Fruit fly (Drosophila melanogaster) whole organism, embryonic: ENCODE data around the gene mRpL28.
A peak's percentile ranks its signal among the peaks of the same experiment; 100 is the strongest.

Source experiments
- Bdp1 ChIP-seq: fragments of 200-800 bp; sonication (Bioruptor generic); optimal IDR thresholded peaks from 3 replicates; lab custom pipeline; 2016; ENCODE audit warnings: missing biosample characterization, missing genetic modification characterization
- BtbVII ChIP-seq: fragments of 200-800 bp; sonication (Bioruptor generic); optimal IDR thresholded peaks from 3 replicates; lab custom pipeline; 2017; ENCODE audit warnings: missing biosample characterization, mild to moderate bottlenecking, missing genetic modification characterization
- CG11456 ChIP-seq: fragments of 200-800 bp; sonication (Bioruptor generic); IDR thresholded peaks from 3 replicates; pipeline ENCODE4 v1.3.6; 2022; ENCODE audit warnings: missing biosample characterization, missing genetic modification characterization
- CG18476 ChIP-seq: fragments of 200-800 bp; sonication (Bioruptor generic); optimal IDR thresholded peaks from 2 replicates; lab custom pipeline; 2016; ENCODE audit warnings: missing biosample characterization, mild to moderate bottlenecking, missing genetic modification characterization
- CG18599 ChIP-seq: fragments of 200-800 bp; sonication (Bioruptor generic); optimal IDR thresholded peaks from 3 replicates; lab custom pipeline; 2017; ENCODE audit warnings: missing biosample characterization, missing genetic modification characterization, mild to moderate bottlenecking, moderate library complexity, missing genetic modification reagents
- CG32532 ChIP-seq: fragments of 200-800 bp; sonication (Bioruptor generic); IDR thresholded peaks from 2 replicates; pipeline ENCODE4 v1.3.6; 2022; ENCODE audit warnings: missing biosample characterization, missing genetic modification characterization
- CG33557 ChIP-seq: fragments of 200-800 bp; sonication (Bioruptor generic); optimal IDR thresholded peaks from 2 replicates; lab custom pipeline; 2019; ENCODE audit warnings: missing biosample characterization, mild to moderate bottlenecking, missing genetic modification characterization, moderate library complexity
- CG6791 ChIP-seq: fragments of 200-800 bp; sonication (Bioruptor generic); IDR thresholded peaks from 3 replicates; pipeline ENCODE4 v1.3.6; 2022; ENCODE audit warnings: missing biosample characterization, missing genetic modification characterization; ENCODE audit not compliant: partially characterized antibody
- CG7372 ChIP-seq: fragments of 200-800 bp; sonication (Bioruptor generic); IDR thresholded peaks from 2 replicates; pipeline ENCODE4 v1.3.6; 2022; ENCODE audit warnings: missing biosample characterization, missing genetic modification characterization
- CG7745 ChIP-seq: fragments of 200-800 bp; sonication (Bioruptor generic); optimal IDR thresholded peaks from 2 replicates; lab custom pipeline; 2018; ENCODE audit warnings: missing biosample characterization, mild to moderate bottlenecking, missing genetic modification characterization, moderate library complexity
- CG7928 ChIP-seq: fragments of 200-800 bp; sonication (Bioruptor generic); optimal IDR thresholded peaks from 2 replicates; lab custom pipeline; 2017; ENCODE audit warnings: missing biosample characterization, mild to moderate bottlenecking, missing genetic modification characterization
- CG8765 ChIP-seq: fragments of 200-800 bp; sonication (Bioruptor generic); IDR thresholded peaks from 2 replicates; pipeline ENCODE4 v1.3.6; 2022; ENCODE audit warnings: missing biosample characterization, missing genetic modification characterization
- CG8924 ChIP-seq: fragments of 200-800 bp; optimal IDR thresholded peaks from 3 replicates; lab custom pipeline; 2019; ENCODE audit warnings: missing biosample characterization, mild to moderate bottlenecking, missing genetic modification characterization, moderate library complexity
- CG9437 ChIP-seq: fragments of 200-800 bp; sonication (Bioruptor generic); optimal IDR thresholded peaks from 2 replicates; lab custom pipeline; 2018; ENCODE audit warnings: missing biosample characterization, mild to moderate bottlenecking, missing genetic modification characterization
- CG9609 ChIP-seq: fragments of 200-800 bp; sonication (Bioruptor generic); optimal IDR thresholded peaks from 3 replicates; lab custom pipeline; 2016; ENCODE audit warnings: missing biosample characterization, missing genetic modification characterization
- CG9817 ChIP-seq: fragments of 200-800 bp; sonication (Bioruptor generic); optimal IDR thresholded peaks from 2 replicates; lab custom pipeline; 2018; ENCODE audit warnings: missing biosample characterization, mild to moderate bottlenecking, missing genetic modification characterization, moderate library complexity
- CG9932 ChIP-seq: fragments of 200-800 bp; sonication (Bioruptor generic); IDR thresholded peaks from 2 replicates; pipeline ENCODE4 v1.3.6; 2022; ENCODE audit warnings: missing biosample characterization, missing genetic modification characterization
- Chrac-16 ChIP-seq: fragments of 200-800 bp; sonication (Bioruptor generic); optimal IDR thresholded peaks from 3 replicates; lab custom pipeline; 2016; ENCODE audit warnings: missing biosample characterization, missing genetic modification characterization
- Eip74EF ChIP-seq, 2 experiments: fragments of 200-800 bp in 1 of 2; fragments of >200 bp in 1 of 2; sonication (Bioruptor generic) in 1 of 2; optimal IDR thresholded peaks; 2 replicates each; lab custom pipeline; 2017 to 2019; ENCODE audit warnings: missing biosample characterization in 2 of 2, missing genetic modification characterization in 2 of 2, mild to moderate bottlenecking in 1 of 2, moderate library complexity in 1 of 2
- Hr78 ChIP-seq, 2 experiments: fragments of 200-800 bp in 1 of 2; fragments of >200 bp in 1 of 2; sonication (Bioruptor generic) in 1 of 2; optimal IDR thresholded peaks; 2 replicates each; lab custom pipeline; 2017 to 2019; ENCODE audit warnings: missing biosample characterization in 2 of 2, missing genetic modification characterization in 2 of 2, mild to moderate bottlenecking in 1 of 2, moderate library complexity in 1 of 2
- MTF-1 ChIP-seq: fragments of 200-800 bp; sonication (Bioruptor generic); optimal IDR thresholded peaks from 2 replicates; lab custom pipeline; 2018; ENCODE audit warnings: missing biosample characterization, mild to moderate bottlenecking, missing genetic modification characterization, borderline replicate concordance
- Mad ChIP-seq: fragments of 200-800 bp; sonication (Bioruptor generic); optimal IDR thresholded peaks from 2 replicates; lab custom pipeline; 2016; ENCODE audit warnings: missing biosample characterization, missing genetic modification characterization
- Med ChIP-seq: fragments of 200-800 bp; sonication (Bioruptor generic); peaks from one replicate; lab custom pipeline; 2016; ENCODE audit warnings: missing biosample characterization, missing genetic modification characterization, mild to moderate bottlenecking, inconsistent platforms, moderate library complexity
- NFAT ChIP-seq: fragments of 200-800 bp; sonication (Bioruptor generic); IDR thresholded peaks from 2 replicates; pipeline ENCODE4 v1.3.6; 2022; ENCODE audit warnings: missing biosample characterization, missing genetic modification characterization
- Taf1 ChIP-seq: fragments of 200-800 bp; sonication (Bioruptor generic); IDR thresholded peaks from 2 replicates; pipeline ENCODE4 v1.3.6; 2022; ENCODE audit warnings: missing biosample characterization, missing genetic modification characterization
- Tbp ChIP-seq: fragments of >200 bp; optimal IDR thresholded peaks from 2 replicates; lab custom pipeline; 2018; ENCODE audit warnings: missing biosample characterization, missing genetic modification characterization
- ab ChIP-seq: fragments of 200-800 bp; sonication (Bioruptor generic); optimal IDR thresholded peaks from 2 replicates; lab custom pipeline; 2016; ENCODE audit warnings: missing biosample characterization, missing genetic modification characterization
- al ChIP-seq: fragments of 200-800 bp; sonication (Bioruptor generic); IDR thresholded peaks from 2 replicates; pipeline ENCODE4 v1.3.6; 2022; ENCODE audit warnings: missing biosample characterization, missing genetic modification characterization
- ash1 ChIP-seq: fragments of 200-800 bp; sonication (Bioruptor generic); optimal IDR thresholded peaks from 2 replicates; lab custom pipeline; 2018; ENCODE audit warnings: missing biosample characterization, mild to moderate bottlenecking, missing genetic modification characterization
- cad ChIP-seq: fragments of >200 bp; optimal IDR thresholded peaks from 2 replicates; lab custom pipeline; 2017; ENCODE audit warnings: missing biosample characterization, missing genetic modification characterization
- cas ChIP-seq: fragments of 200-800 bp; sonication (Bioruptor generic); IDR thresholded peaks from 2 replicates; pipeline ENCODE4 v1.3.6; 2022; ENCODE audit warnings: missing biosample characterization, missing genetic modification characterization
- cato ChIP-seq: fragments of 200-800 bp; sonication (Bioruptor generic); optimal IDR thresholded peaks from 2 replicates; lab custom pipeline; 2016; ENCODE audit warnings: missing biosample characterization, missing genetic modification characterization, borderline replicate concordance
- dpn ChIP-seq, 2 experiments: fragments of 200-800 bp; sonication (Bioruptor generic); optimal IDR thresholded peaks; 3 replicates each; lab custom pipeline; 2016; ENCODE audit warnings: missing biosample characterization in 2 of 2, missing genetic modification characterization in 2 of 2
- dysf ChIP-seq: fragments of 200-800 bp; sonication (Bioruptor generic); IDR thresholded peaks from 3 replicates; pipeline ENCODE4 v1.3.6; 2022; ENCODE audit warnings: missing biosample characterization, missing genetic modification characterization
- emc ChIP-seq: fragments of 200-800 bp; sonication (Bioruptor generic); optimal IDR thresholded peaks from 2 replicates; lab custom pipeline; 2016; ENCODE audit warnings: missing biosample characterization, missing genetic modification characterization
- exex ChIP-seq: fragments of 200-800 bp; sonication (Bioruptor generic); optimal IDR thresholded peaks from 4 replicates; lab custom pipeline; 2018; ENCODE audit warnings: missing biosample characterization, mild to moderate bottlenecking, missing genetic modification characterization, moderate library complexity
- gfzf ChIP-seq: fragments of 200-800 bp; sonication (Bioruptor generic); optimal IDR thresholded peaks from 2 replicates; lab custom pipeline; 2016; ENCODE audit warnings: missing biosample characterization, mild to moderate bottlenecking, missing genetic modification characterization, moderate library complexity
- gsb ChIP-seq: fragments of 200-800 bp; sonication (Bioruptor generic); IDR thresholded peaks from 2 replicates; pipeline ENCODE4 v1.3.6; 2022; ENCODE audit warnings: missing biosample characterization, missing genetic modification characterization
- hb ChIP-seq: fragments of 200-800 bp; sonication (Bioruptor generic); IDR thresholded peaks from 3 replicates; pipeline ENCODE4 v1.3.6; 2022; ENCODE audit warnings: missing biosample characterization, missing genetic modification characterization; ENCODE audit not compliant: partially characterized antibody
- her ChIP-seq: fragments of 200-800 bp; sonication (Bioruptor generic); optimal IDR thresholded peaks from 2 replicates; lab custom pipeline; 2016; ENCODE audit warnings: missing biosample characterization, missing genetic modification characterization
- inv ChIP-seq: fragments of 200-800 bp; sonication (Bioruptor generic); IDR thresholded peaks from 2 replicates; pipeline ENCODE4 v1.3.6; 2022; ENCODE audit warnings: missing biosample characterization, missing genetic modification characterization; ENCODE audit not compliant: partially characterized antibody
- kah ChIP-seq: fragments of 200-800 bp; sonication (Bioruptor generic); optimal IDR thresholded peaks from 2 replicates; lab custom pipeline; 2018; ENCODE audit warnings: missing biosample characterization, mild to moderate bottlenecking, missing genetic modification characterization
- mirr ChIP-seq: fragments of 200-800 bp; sonication (Bioruptor generic); optimal IDR thresholded peaks from 3 replicates; lab custom pipeline; 2018; ENCODE audit warnings: missing biosample characterization, mild to moderate bottlenecking, missing genetic modification characterization
- pan ChIP-seq, 4 experiments: fragments of >200 bp in 3 of 4; fragments of 200-800 bp in 1 of 4; sonication (Bioruptor generic) in 1 of 4; optimal IDR thresholded peaks in 3 of 4; IDR thresholded peaks in 1 of 4; 2 replicates each; pipeline versions ENCODE4 v1.3.6 to Lab custom; 2017 to 2022; ENCODE audit warnings: missing biosample characterization in 2 of 4, missing genetic modification characterization in 2 of 4, mixed read lengths in 1 of 4
- pros ChIP-seq: fragments of 200-800 bp; sonication (Bioruptor generic); optimal IDR thresholded peaks from 3 replicates; lab custom pipeline; 2019; ENCODE audit warnings: missing biosample characterization, mild to moderate bottlenecking, missing genetic modification characterization, moderate library complexity
- sens-2 ChIP-seq: fragments of 200-800 bp; sonication (Bioruptor generic); IDR thresholded peaks from 2 replicates; pipeline ENCODE4 v1.3.6; 2022; ENCODE audit warnings: missing biosample characterization, missing genetic modification characterization
- stwl ChIP-seq: fragments of 200-800 bp; sonication (Bioruptor generic); optimal IDR thresholded peaks from 3 replicates; lab custom pipeline; 2018; ENCODE audit warnings: missing biosample characterization, mild to moderate bottlenecking, missing genetic modification characterization, moderate library complexity
- tll ChIP-seq, 2 experiments: fragments of 200-800 bp in 1 of 2; fragments of >200 bp in 1 of 2; sonication (Bioruptor generic) in 1 of 2; optimal IDR thresholded peaks; 2 replicates each; lab custom pipeline; 2017 to 2019; ENCODE audit warnings: missing biosample characterization in 2 of 2, missing genetic modification characterization in 2 of 2, mild to moderate bottlenecking in 1 of 2, moderate library complexity in 1 of 2
- ttk ChIP-seq: fragments of 200-800 bp; sonication (Bioruptor generic); IDR thresholded peaks from 2 replicates; pipeline ENCODE4 v2.1.2; 2022; ENCODE audit warnings: missing biosample characterization, missing genetic modification characterization

The mRpL28 gene

DNA sequence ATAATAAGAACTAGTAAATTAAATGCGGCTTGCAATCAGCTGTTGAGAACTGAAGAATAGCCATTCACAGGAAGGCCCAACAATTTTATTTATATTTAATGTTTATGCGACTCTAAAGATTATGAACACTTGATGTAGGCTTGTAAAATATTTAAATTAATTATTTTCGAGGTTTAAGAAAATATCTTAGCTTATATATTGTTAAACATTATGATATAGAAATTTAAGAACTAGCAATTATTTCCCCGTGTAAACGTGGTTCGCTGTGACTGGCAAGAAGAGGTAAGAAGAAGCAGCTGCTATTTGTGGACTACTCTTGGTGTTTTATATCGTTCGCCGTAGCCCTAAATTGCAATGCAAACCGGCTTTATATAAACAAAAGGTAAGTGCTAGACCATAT is 28.5 kb upstream of the mRpL28 start, which contains the start of the genes mRpL24 and betaggt-I (continued):
- no peak for TF ChIP-seq Hr78 (GFP tag; optimal IDR thresholded peaks at IDR 0.05; lab: Kevin White, UChicago)
- TF ChIP-seq hb (GFP tag; lab: Robert Waterston, UW): no peak
- TF ChIP-seq ash1: peak; percentile 25
- TF ChIP-seq CG8765 (GFP tag; lab: Robert Waterston, UW): peak; percentile 95
- TF ChIP-seq Mad (GFP tag; lab: Kevin White, UChicago): peak; percentile 90
- no peak for TF ChIP-seq cad
- TF ChIP-seq CG7928 (GFP tag; lab: Kevin White, UChicago): peak; percentile 77
- TF ChIP-seq ttk (GFP tag; lab: Robert Waterston, UW): peak; percentile 98
- TF ChIP-seq CG9817 (tag; lab: Kevin White, UChicago): peak; percentile 98
- TF ChIP-seq CG7372: peak; percentile 96
- TF ChIP-seq CG8924 (tag; lab: Kevin White, UChicago): peak; percentile 98
- peak; percentile 94 for TF ChIP-seq CG11456
- peak; percentile 77 for TF ChIP-seq Bdp1
- peak; percentile 89 for TF ChIP-seq cas
- TF ChIP-seq dysf (GFP tag; lab: Robert Waterston, UW): peak; percentile 97
- peak; percentile 85 for TF ChIP-seq Taf1 (GFP tag; lab: Robert Waterston, UW)
- peak; percentile 94 for TF ChIP-seq Chrac-16 (GFP tag; lab: Kevin White, UChicago)
- TF ChIP-seq exex (tag; lab: Kevin White, UChicago): peak; percentile 87
- TF ChIP-seq CG9437: peak; percentile 87
- TF ChIP-seq CG18476 (GFP tag; lab: Kevin White, UChicago): peak; percentile 92
- no peak for TF ChIP-seq Tbp (GFP tag; lab: Kevin White, UChicago)
- TF ChIP-seq kah (GFP tag; lab: Kevin White, UChicago): peak; percentile 80
- no peak for TF ChIP-seq gfzf (GFP tag; lab: Kevin White, UChicago)
- peak; percentile 96 for TF ChIP-seq NFAT (GFP tag; lab: Robert Waterston, UW)
- TF ChIP-seq dpn (GFP tag; optimal IDR thresholded peaks at IDR 0.05; lab: Kevin White, UChicago): peak; percentile 50 to 95
- no peak for TF ChIP-seq pan (optimal IDR thresholded peaks at IDR 0.05; lab: Kevin White, UChicago)
- peak in 1 of 2 experiments; percentile 99 for TF ChIP-seq pan (GFP tag; optimal IDR thresholded peaks at IDR 0.05 in 1 of 2, IDR thresholded peaks at IDR 0.05 in 1 of 2)
- no peak for TF ChIP-seq CG6791 (GFP tag; lab: Robert Waterston, UW)
- peak; percentile 72 for TF ChIP-seq mirr (GFP tag; lab: Kevin White, UChicago)
- peak; percentile 92 for TF ChIP-seq BtbVII (GFP tag; lab: Kevin White, UChicago)
- no peak for TF ChIP-seq inv (GFP tag; lab: Robert Waterston, UW)
- TF ChIP-seq Med (GFP tag; lab: Kevin White, UChicago): peak; percentile 92
- TF ChIP-seq sens-2 (GFP tag; lab: Robert Waterston, UW): peak; percentile 95
- peak; percentile 95 for TF ChIP-seq al
- peak; percentile 40 for TF ChIP-seq her
- TF ChIP-seq gsb (GFP tag; lab: Robert Waterston, UW): peak; percentile 92
- peak; percentile 45 for TF ChIP-seq emc (GFP tag; lab: Kevin White, UChicago)
- TF ChIP-seq Eip74EF (GFP tag; optimal IDR thresholded peaks at IDR 0.05; lab: Kevin White, UChicago): peak in 1 of 2 experiments; percentile 92
- peak; percentile 97 for TF ChIP-seq CG18599
- peak; percentile 58 for TF ChIP-seq CG7745 (tag; lab: Kevin White, UChicago)
- peak; percentile 87 for TF ChIP-seq MTF-1
- peak; percentile 97 for TF ChIP-seq CG9932 (GFP tag; lab: Robert Waterston, UW)
- TF ChIP-seq stwl (tag; lab: Kevin White, UChicago): peak; percentile 69
- peak; percentile 97 for TF ChIP-seq CG32532 (GFP tag; lab: Robert Waterston, UW)
- TF ChIP-seq tll (GFP tag; optimal IDR thresholded peaks at IDR 0.05; lab: Kevin White, UChicago): peak in 1 of 2 experiments; percentile 27
- TF ChIP-seq cato (GFP tag; lab: Kevin White, UChicago): peak; percentile 89
- TF ChIP-seq CG9609 (GFP tag; lab: Kevin White, UChicago): peak; percentile 62
- peak; percentile 92 for TF ChIP-seq CG33557 (GFP tag; lab: Kevin White, UChicago)
- peak; percentile 29 for TF ChIP-seq pros
- TF ChIP-seq ab (GFP tag; lab: Kevin White, UChicago): peak; percentile 35
